Fruit fly (Drosophila melanogaster) whole organism, prepupa: ENCODE measurements around the gene CG14253.

Experiments
- CG11762 ChIP-seq: fragments of 200-800 bp; sonication (Bioruptor generic); optimal IDR thresholded peaks from 3 replicates; lab custom pipeline; 2016; ENCODE audit warnings: missing biosample characterization, missing genetic modification characterization; ENCODE audit not compliant: insufficient read depth
- CG15336 ChIP-seq: fragments of 200-800 bp; sonication (Bioruptor generic); IDR thresholded peaks from 2 replicates; pipeline ENCODE4 v1.3.6; 2022; ENCODE audit warnings: missing biosample characterization, missing genetic modification characterization
- CG34406 ChIP-seq: fragments of 200-800 bp; sonication (Bioruptor generic); optimal IDR thresholded peaks from 3 replicates; lab custom pipeline; 2016; ENCODE audit warnings: missing biosample characterization, missing genetic modification characterization
- CG3919 ChIP-seq: fragments of 200-800 bp; sonication (Bioruptor generic); optimal IDR thresholded peaks from 3 replicates; lab custom pipeline; 2016; ENCODE audit warnings: missing biosample characterization, missing genetic modification characterization
- CG4318 ChIP-seq: fragments of 200-800 bp; sonication (Bioruptor generic); optimal IDR thresholded peaks from 3 replicates; lab custom pipeline; 2017; ENCODE audit warnings: missing biosample characterization, mild to moderate bottlenecking, missing genetic modification characterization
- CG7368 ChIP-seq: fragments of 200-800 bp; sonication (Bioruptor generic); optimal IDR thresholded peaks from 3 replicates; lab custom pipeline; 2016; ENCODE audit warnings: missing biosample characterization, missing genetic modification characterization
- Sox102F ChIP-seq: fragments of 200-800 bp; sonication (Bioruptor generic); optimal IDR thresholded peaks from 2 replicates; lab custom pipeline; 2016; ENCODE audit warnings: missing biosample characterization, mild to moderate bottlenecking, missing genetic modification characterization
- Sox14 ChIP-seq: fragments of 200-800 bp; sonication (Bioruptor generic); optimal IDR thresholded peaks from 3 replicates; lab custom pipeline; 2016; ENCODE audit warnings: missing biosample characterization, missing genetic modification characterization
- achi ChIP-seq: fragments of 200-800 bp; sonication (Bioruptor generic); optimal IDR thresholded peaks from 3 replicates; lab custom pipeline; 2016; ENCODE audit warnings: missing biosample characterization, missing genetic modification characterization
- fd85E ChIP-seq: fragments of 200-800 bp; sonication (Bioruptor generic); optimal IDR thresholded peaks from 3 replicates; lab custom pipeline; 2016; ENCODE audit warnings: missing biosample characterization, missing genetic modification characterization
- ss ChIP-seq, 2 experiments: fragments of 200-800 bp; sonication (Bioruptor generic); optimal IDR thresholded peaks; 2 replicates in 1 of 2; 3 replicates in 1 of 2; lab custom pipeline; 2017 to 2018; ENCODE audit warnings: mild to moderate bottlenecking in 2 of 2, missing biosample characterization in 2 of 2, missing genetic modification characterization in 2 of 2, moderate library complexity in 1 of 2

DNA sequence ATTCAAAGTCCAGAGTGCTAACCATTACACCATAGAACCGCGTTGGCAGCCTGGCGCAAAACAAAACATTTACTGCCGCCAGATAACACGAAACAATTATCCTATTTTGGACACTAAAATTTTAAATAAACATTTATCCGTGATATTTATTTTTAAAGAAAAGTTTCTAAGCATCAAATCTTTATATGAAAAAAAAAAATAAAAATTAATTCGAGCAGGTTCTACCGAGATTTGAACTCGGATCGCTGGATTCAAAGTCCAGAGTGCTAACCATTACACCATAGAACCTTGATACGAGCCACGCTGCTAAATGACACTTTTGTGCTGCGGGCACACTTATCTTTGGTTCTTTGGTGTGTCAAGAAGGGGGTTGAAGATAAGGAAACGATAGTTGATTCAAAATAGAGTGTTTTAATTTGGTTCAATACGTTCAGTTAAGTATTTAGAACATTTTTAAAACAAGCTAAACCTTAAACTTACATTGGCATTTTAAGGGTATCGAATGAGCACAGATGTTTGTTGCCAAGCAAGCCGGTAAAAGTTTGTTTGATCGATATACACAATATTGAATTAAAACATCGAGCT, 31.0 kb upstream of the CG14253 start, which contains the start of gene Spag1:
- TF ChIP-seq CG11762 = no peak
- TF ChIP-seq fd85E (GFP tag; lab: Kevin White, UChicago) = no peak
- no peak for TF ChIP-seq CG3919
- TF ChIP-seq Sox14 (GFP tag; lab: Kevin White, UChicago) = peak; percentile 2
- no peak for TF ChIP-seq achi (GFP tag; lab: Kevin White, UChicago)
- peak; percentile 52; the same call in 1 of the 2 replicates for TF ChIP-seq CG15336 (GFP tag; lab: Robert Waterston, UW)
- peak; percentile 71 to 80 for TF ChIP-seq ss (GFP tag; optimal IDR thresholded peaks at IDR 0.05; lab: Kevin White, UChicago)
- no peak for TF ChIP-seq CG7368 (GFP tag; lab: Kevin White, UChicago)
- TF ChIP-seq CG4318 (GFP tag; lab: Kevin White, UChicago) = no peak
- TF ChIP-seq CG34406 (GFP tag; lab: Kevin White, UChicago) = no peak
- no peak for TF ChIP-seq Sox102F (GFP tag; lab: Kevin White, UChicago)
